Worm (Caenorhabditis elegans): ENCODE results near the gene C05B5.1.

The C05B5.1 gene

DNA sequence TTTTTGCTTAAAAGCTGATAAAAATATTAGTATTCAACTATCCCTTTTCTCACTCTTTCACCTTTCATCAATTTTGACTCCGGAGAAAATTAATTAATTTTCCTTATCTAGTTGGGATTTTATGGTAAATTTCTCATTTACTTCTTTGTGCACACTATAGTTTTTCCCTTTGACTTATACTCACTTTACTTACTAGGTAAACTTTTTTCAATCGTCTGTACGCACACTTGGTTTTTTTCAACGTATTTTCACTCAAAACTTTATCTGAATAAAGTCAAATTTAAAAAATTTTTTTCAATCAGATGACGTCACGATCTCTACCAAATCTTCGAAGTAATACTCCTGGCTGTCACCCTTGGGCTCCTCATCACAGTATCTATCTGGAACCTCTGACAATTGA, 23.9 kb upstream of the C05B5.1 start, which contains the start of gene C05B5.16:
TSS of gene C05B5.16 (plus strand) at position 301 of the 400 bp plus-strand sequence.
- TF ChIP-seq nhr-12 (tag; optimal IDR thresholded peaks at IDR 0.05) = no peak
- no peak for TF ChIP-seq pha-4 (tag; optimal IDR thresholded peaks at IDR 0.05)
- TF ChIP-seq nhr-2 (tag; optimal IDR thresholded peaks at IDR 0.05) = no peak
- no peak for TF ChIP-seq bed-3 (GFP tag; optimal IDR thresholded peaks at IDR 0.05)
- TF ChIP-seq nhr-28 (tag; optimal IDR thresholded peaks at IDR 0.05) = no peak
- TF ChIP-seq sem-2 (GFP tag; optimal IDR thresholded peaks at IDR 0.05) = no peak
- TF ChIP-seq snpc-4 (tag; optimal IDR thresholded peaks at IDR 0.05) = no peak
- no peak for TF ChIP-seq mep-1 (tag; optimal IDR thresholded peaks at IDR 0.05)
- TF ChIP-seq ceh-83 (GFP tag; optimal IDR thresholded peaks at IDR 0.05) = no peak
- TF ChIP-seq unc-62 (GFP tag; optimal IDR thresholded peaks at IDR 0.05) = no peak
- TF ChIP-seq blmp-1 (tag; optimal IDR thresholded peaks at IDR 0.05) = no peak
- TF ChIP-seq M03D4.4 (tag; optimal IDR thresholded peaks at IDR 0.05) = no peak
- TF ChIP-seq ceh-43 (GFP tag; optimal IDR thresholded peaks at IDR 0.05) = no peak
- no peak for TF ChIP-seq lsy-2 (tag; optimal IDR thresholded peaks at IDR 0.05)
- TF ChIP-seq elt-1 (tag; optimal IDR thresholded peaks at IDR 0.05; ENCODE audit: borderline replicate concordance, insufficient read depth) = no peak
- no peak for TF ChIP-seq elt-3 (tag; optimal IDR thresholded peaks at IDR 0.05)
- no peak for TF ChIP-seq flh-1 (GFP tag; optimal IDR thresholded peaks at IDR 0.05)
- no peak for TF ChIP-seq unc-120 (tag; optimal IDR thresholded peaks at IDR 0.05; ENCODE audit: poor library complexity, severe bottlenecking)
- no peak for TF ChIP-seq drap-1 (GFP tag; optimal IDR thresholded peaks at IDR 0.05)
- no peak for TF ChIP-seq hlh-1 (tag; optimal IDR thresholded peaks at IDR 0.05)

DNA sequence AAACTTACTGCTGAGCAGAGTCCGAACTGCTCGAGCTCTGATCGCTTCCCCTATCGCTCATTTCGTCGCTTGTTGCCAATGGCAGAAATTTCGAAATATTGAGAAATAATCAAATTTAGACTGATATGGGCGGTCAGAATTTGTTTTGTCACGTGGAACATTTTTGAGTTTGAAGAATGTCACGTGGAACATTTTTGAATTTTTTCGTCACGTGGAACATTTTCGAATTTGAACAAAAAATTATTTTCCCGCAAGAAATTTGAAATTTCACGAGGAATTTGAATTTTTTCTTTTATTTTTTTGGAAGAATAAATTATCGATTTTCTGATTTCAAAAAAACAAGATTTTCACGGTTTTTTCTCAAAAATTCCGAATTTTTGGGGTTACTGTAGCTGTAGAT, 21.9 kb upstream of the C05B5.1 start, which contains the start of gene fbxa-155:
TSS of gene fbxa-155 (minus strand) at position 101 of the 400 bp plus-strand sequence.
- TF ChIP-seq unc-39 (tag; optimal IDR thresholded peaks at IDR 0.05) (no peak), zip-8 (tag; optimal IDR thresholded peaks at IDR 0.05) (no peak), drap-1 (GFP tag; optimal IDR thresholded peaks at IDR 0.05) (no peak), tbx-8 (GFP tag; optimal IDR thresholded peaks at IDR 0.05) (no peak)

DNA sequence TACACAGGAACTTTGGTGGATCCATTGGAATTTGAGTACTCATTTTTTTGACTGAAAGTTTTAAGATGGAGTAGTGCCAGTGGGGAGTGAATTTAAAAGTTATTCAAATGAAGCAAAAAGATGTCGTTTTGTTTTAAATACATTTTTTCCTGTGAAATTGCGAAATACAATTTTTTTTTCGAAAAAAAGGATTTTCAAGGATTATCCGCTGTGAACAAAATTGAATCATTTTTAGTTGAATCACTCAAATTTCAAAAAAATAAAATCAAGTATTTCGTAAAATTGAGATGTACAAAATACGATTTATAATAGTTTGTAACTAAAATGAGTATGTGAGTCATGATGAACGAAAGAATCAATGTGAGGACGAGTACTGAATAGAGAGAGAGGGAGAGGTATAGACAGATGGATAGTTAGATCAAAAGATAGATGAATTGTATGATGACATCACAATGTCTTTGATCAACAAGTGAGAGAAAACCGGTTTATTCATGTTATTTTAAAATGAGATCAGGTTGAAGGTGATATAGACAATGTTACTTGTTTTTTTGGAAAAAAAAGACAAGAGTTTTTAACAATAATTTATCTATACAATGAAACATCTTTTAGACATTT, 18.6 kb upstream of the C05B5.1 start, which contains the start of gene C05B5.8:
TSS of gene C05B5.8 (minus strand) at position 51 of the 615 bp plus-strand sequence.
- no peak for TF ChIP-seq mep-1 (tag; optimal IDR thresholded peaks at IDR 0.05)
- TF ChIP-seq hlh-1 (tag; optimal IDR thresholded peaks at IDR 0.05) = no peak
- TF ChIP-seq drap-1 (GFP tag; optimal IDR thresholded peaks at IDR 0.05) = no peak
- TF ChIP-seq mab-5 (tag; optimal IDR thresholded peaks at IDR 0.05) = no peak
- TF ChIP-seq snpc-4 (tag; optimal IDR thresholded peaks at IDR 0.05) = no peak
- TF ChIP-seq nhr-237 (tag; optimal IDR thresholded peaks at IDR 0.05) = no peak
- no peak for TF ChIP-seq nhr-12 (tag; optimal IDR thresholded peaks at IDR 0.05)
- no peak for TF ChIP-seq M03D4.4 (tag; optimal IDR thresholded peaks at IDR 0.05)
- TF ChIP-seq lin-32 (GFP tag; optimal IDR thresholded peaks at IDR 0.05) = no peak
- TF ChIP-seq unc-39 (tag; optimal IDR thresholded peaks at IDR 0.05) = no peak
- TF ChIP-seq unc-62 (GFP tag; optimal IDR thresholded peaks at IDR 0.05) = no peak
- TF ChIP-seq ceh-39 (tag; optimal IDR thresholded peaks at IDR 0.05) = no peak
- TF ChIP-seq sptf-1 (tag; optimal IDR thresholded peaks at IDR 0.05) = no peak
- no peak for TF ChIP-seq tbx-8 (GFP tag; optimal IDR thresholded peaks at IDR 0.05)

DNA sequence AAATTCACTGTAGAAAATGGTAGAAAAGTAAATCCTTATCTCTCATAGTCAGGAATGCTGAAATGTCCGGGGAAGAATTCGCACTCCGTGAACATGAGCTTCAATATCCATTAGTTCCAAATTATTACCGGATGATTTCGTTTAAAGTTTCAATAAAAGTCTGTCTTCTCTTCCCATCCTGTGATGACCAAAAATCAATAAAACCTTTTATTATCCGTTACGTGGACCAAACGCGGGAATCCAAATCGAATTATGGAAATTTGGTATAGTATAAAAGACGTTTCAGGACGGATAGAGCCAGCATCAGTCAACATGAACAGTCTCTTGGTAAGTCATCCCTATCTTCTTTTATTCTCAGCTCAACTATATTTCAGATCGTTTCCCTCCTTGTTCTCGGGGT, 16.0 kb upstream of the C05B5.1 start, which contains the start of gene C05B5.11:
TSS of gene C05B5.11 (plus strand) at position 301 of the 400 bp plus-strand sequence.
- TF ChIP-seq lin-32 (GFP tag; optimal IDR thresholded peaks at IDR 0.05) (no peak), sptf-1 (tag; optimal IDR thresholded peaks at IDR 0.05) (no peak), elt-1 (tag; optimal IDR thresholded peaks at IDR 0.05; ENCODE audit: borderline replicate concordance, insufficient read depth) (no peak), ces-1 (GFP tag; optimal IDR thresholded peaks at IDR 0.05) (no peak), mep-1 (tag; optimal IDR thresholded peaks at IDR 0.05) (no peak), ceh-83 (GFP tag; optimal IDR thresholded peaks at IDR 0.05) (no peak), zip-8 (tag; optimal IDR thresholded peaks at IDR 0.05) (no peak), bed-3 (GFP tag; optimal IDR thresholded peaks at IDR 0.05) (no peak), blmp-1 (tag; optimal IDR thresholded peaks at IDR 0.05) (no peak), flh-1 (GFP tag; optimal IDR thresholded peaks at IDR 0.05) (no peak), tbx-8 (GFP tag; optimal IDR thresholded peaks at IDR 0.05) (no peak), elt-3 (tag; optimal IDR thresholded peaks at IDR 0.05) (no peak), nhr-28 (tag; optimal IDR thresholded peaks at IDR 0.05) (no peak), mls-2 (tag; optimal IDR thresholded peaks at IDR 0.05) (no peak), lin-13 (tag; optimal IDR thresholded peaks at IDR 0.05) (no peak)

Data from whole organism, mixed stage, embryonic.